Fruit fly (Drosophila melanogaster) whole organism, embryonic: Measurements from ENCODE around the gene cno.

Source experiments
- Ada2b ChIP-seq: fragments of 200-800 bp; sonication (Bioruptor generic); IDR thresholded peaks from 2 replicates; pipeline ENCODE4 v1.3.6; 2022; ENCODE audit warnings: missing biosample characterization, missing genetic modification characterization
- Asciz ChIP-seq: fragments of 200-800 bp; sonication (Bioruptor generic); optimal IDR thresholded peaks from 2 replicates; lab custom pipeline; 2017; ENCODE audit warnings: missing biosample characterization, mild to moderate bottlenecking, missing genetic modification characterization, missing genetic modification reagents
- Atf3 ChIP-seq: fragments of 200-800 bp; sonication (Bioruptor generic); optimal IDR thresholded peaks from 3 replicates; lab custom pipeline; 2016; ENCODE audit warnings: missing biosample characterization, missing genetic modification characterization
- B-H2 ChIP-seq: fragments of 200-800 bp; sonication (Bioruptor generic); optimal IDR thresholded peaks from 2 replicates; lab custom pipeline; 2018; ENCODE audit warnings: missing biosample characterization, mild to moderate bottlenecking, missing genetic modification characterization
- BtbVII ChIP-seq: fragments of 200-800 bp; sonication (Bioruptor generic); optimal IDR thresholded peaks from 3 replicates; lab custom pipeline; 2017; ENCODE audit warnings: missing biosample characterization, mild to moderate bottlenecking, missing genetic modification characterization
- CG12299 ChIP-seq: fragments of 200-800 bp; sonication (Bioruptor generic); optimal IDR thresholded peaks from 2 replicates; lab custom pipeline; 2018; ENCODE audit warnings: missing biosample characterization, mild to moderate bottlenecking, missing genetic modification characterization
- CG12659 ChIP-seq: fragments of 200-800 bp; sonication (Bioruptor generic); optimal IDR thresholded peaks from 3 replicates; lab custom pipeline; 2017; ENCODE audit warnings: mild to moderate bottlenecking, missing biosample characterization, missing genetic modification reagents, missing genetic modification characterization
- CG14014 ChIP-seq: fragments of 200-800 bp; sonication (Bioruptor generic); IDR thresholded peaks from 2 replicates; pipeline ENCODE4 v1.3.6; 2022; ENCODE audit warnings: missing biosample characterization, missing genetic modification characterization
- CG16815 ChIP-seq: fragments of 200-800 bp; sonication (Bioruptor generic); optimal IDR thresholded peaks from 3 replicates; lab custom pipeline; 2017; ENCODE audit warnings: missing biosample characterization, mild to moderate bottlenecking, missing genetic modification characterization
- CG1792 ChIP-seq: fragments of 200-800 bp; sonication (Bioruptor generic); optimal IDR thresholded peaks from 2 replicates; lab custom pipeline; 2016; ENCODE audit warnings: missing biosample characterization, missing genetic modification characterization
- CG18011 ChIP-seq: fragments of 200-800 bp; sonication (Bioruptor generic); optimal IDR thresholded peaks from 2 replicates; lab custom pipeline; 2017; ENCODE audit warnings: missing biosample characterization, missing genetic modification characterization, mild to moderate bottlenecking, moderate library complexity, missing genotype
- CG6765 ChIP-seq: fragments of 200-800 bp; sonication (Bioruptor generic); optimal IDR thresholded peaks from 3 replicates; lab custom pipeline; 2017; ENCODE audit warnings: missing biosample characterization, mild to moderate bottlenecking, missing genetic modification characterization
- CG7745 ChIP-seq: fragments of 200-800 bp; sonication (Bioruptor generic); optimal IDR thresholded peaks from 2 replicates; lab custom pipeline; 2018; ENCODE audit warnings: missing biosample characterization, mild to moderate bottlenecking, missing genetic modification characterization, moderate library complexity
- CG8924 ChIP-seq: fragments of 200-800 bp; optimal IDR thresholded peaks from 3 replicates; lab custom pipeline; 2019; ENCODE audit warnings: missing biosample characterization, mild to moderate bottlenecking, missing genetic modification characterization, moderate library complexity
- CHES-1-like ChIP-seq: fragments of 200-800 bp; sonication (Bioruptor generic); optimal IDR thresholded peaks from 2 replicates; lab custom pipeline; 2016; ENCODE audit warnings: missing biosample characterization, missing genetic modification characterization
- Chrac-16 ChIP-seq: fragments of 200-800 bp; sonication (Bioruptor generic); optimal IDR thresholded peaks from 3 replicates; lab custom pipeline; 2016; ENCODE audit warnings: missing biosample characterization, missing genetic modification characterization
- CoRest ChIP-seq: fragments of 200-800 bp; sonication (Bioruptor generic); optimal IDR thresholded peaks from 3 replicates; lab custom pipeline; 2018; ENCODE audit warnings: missing biosample characterization, mild to moderate bottlenecking, missing genetic modification characterization, moderate library complexity
- Deaf1 ChIP-seq: fragments of 200-800 bp; optimal IDR thresholded peaks from 3 replicates; lab custom pipeline; 2019; ENCODE audit warnings: missing biosample characterization, mild to moderate bottlenecking, missing genetic modification characterization, moderate library complexity
- Drgx ChIP-seq: fragments of 200-800 bp; sonication (Bioruptor generic); IDR thresholded peaks from 2 replicates; pipeline ENCODE4 v1.3.6; 2022; ENCODE audit warnings: missing biosample characterization, missing genetic modification characterization
- H2.0 ChIP-seq: fragments of 200-800 bp; sonication (Bioruptor generic); IDR thresholded peaks from 2 replicates; pipeline ENCODE4 v1.3.6; 2022; ENCODE audit warnings: missing biosample characterization, missing genetic modification characterization
- HLH4C ChIP-seq: fragments of 200-800 bp; sonication (Bioruptor generic); IDR thresholded peaks from 3 replicates; pipeline ENCODE4 v1.3.6; 2022; ENCODE audit warnings: missing biosample characterization, missing genetic modification characterization; ENCODE audit not compliant: partially characterized antibody
- HLH54F ChIP-seq: fragments of 200-800 bp; sonication (Bioruptor generic); optimal IDR thresholded peaks from 3 replicates; lab custom pipeline; 2016; ENCODE audit warnings: missing biosample characterization, missing genetic modification characterization
- Hr3 ChIP-seq: fragments of 200-800 bp; sonication (Bioruptor generic); optimal IDR thresholded peaks from 3 replicates; lab custom pipeline; 2016; ENCODE audit warnings: missing biosample characterization, missing genetic modification characterization
- Lhr ChIP-seq: fragments of 200-800 bp; sonication (Bioruptor generic); optimal IDR thresholded peaks from 3 replicates; lab custom pipeline; 2017; ENCODE audit warnings: mild to moderate bottlenecking, missing biosample characterization, missing genetic modification reagents, missing genetic modification characterization
- MBD-R2 ChIP-seq: fragments of 200-800 bp; sonication (Bioruptor generic); IDR thresholded peaks from 2 replicates; pipeline ENCODE4 v1.3.6; 2022; ENCODE audit warnings: missing biosample characterization, missing genetic modification characterization
- Med ChIP-seq: fragments of 200-800 bp; sonication (Bioruptor generic); peaks from one replicate; lab custom pipeline; 2016; ENCODE audit warnings: missing biosample characterization, missing genetic modification characterization, mild to moderate bottlenecking, inconsistent platforms, moderate library complexity
- NC2β ChIP-seq: fragments of 200-800 bp; sonication (Bioruptor generic); optimal IDR thresholded peaks from 2 replicates; lab custom pipeline; 2016; ENCODE audit warnings: missing biosample characterization, missing genetic modification characterization
- Neu2 ChIP-seq: fragments of 200-800 bp; sonication (Bioruptor generic); optimal IDR thresholded peaks from 3 replicates; lab custom pipeline; 2016; ENCODE audit warnings: missing biosample characterization, missing genetic modification characterization, borderline replicate concordance
- NfI ChIP-seq: fragments of 200-800 bp; sonication (Bioruptor generic); optimal IDR thresholded peaks from 3 replicates; lab custom pipeline; 2018; ENCODE audit warnings: missing biosample characterization, mild to moderate bottlenecking, missing genetic modification characterization, moderate library complexity
- Pdp1 ChIP-seq, 2 experiments: fragments of 200-800 bp; sonication (Bioruptor generic); optimal IDR thresholded peaks; 3 replicates each; lab custom pipeline; 2016; ENCODE audit warnings: missing biosample characterization in 2 of 2, missing genetic modification characterization in 2 of 2, mild to moderate bottlenecking in 1 of 2, moderate library complexity in 1 of 2
- Sry-δ ChIP-seq: fragments of 200-800 bp; sonication (Bioruptor generic); optimal IDR thresholded peaks from 2 replicates; lab custom pipeline; 2016; ENCODE audit warnings: missing biosample characterization, missing genetic modification characterization
- Trl ChIP-seq, 3 experiments: fragments of >200 bp in 2 of 3; fragments of 200-800 bp in 1 of 3; sonication (Bioruptor generic) in 1 of 3; optimal IDR thresholded peaks; 2 replicates in 1 of 3; 3 replicates in 2 of 3; lab custom pipeline; 2016 to 2017; ENCODE audit warnings: missing biosample characterization in 1 of 3, missing genetic modification characterization in 1 of 3
- Xbp1 ChIP-seq: fragments of 200-800 bp; sonication (Bioruptor generic); optimal IDR thresholded peaks from 3 replicates; lab custom pipeline; 2016; ENCODE audit warnings: missing biosample characterization, mild to moderate bottlenecking, missing genetic modification characterization
- ap ChIP-seq: fragments of 200-800 bp; sonication (Bioruptor generic); IDR thresholded peaks from 2 replicates; pipeline ENCODE4 v1.3.6; 2022; ENCODE audit warnings: missing biosample characterization, missing genetic modification characterization
- ato ChIP-seq: fragments of 200-800 bp; sonication (Bioruptor generic); IDR thresholded peaks from 2 replicates; pipeline ENCODE4 v1.3.6; 2022; ENCODE audit warnings: missing biosample characterization, missing genetic modification characterization; ENCODE audit not compliant: partially characterized antibody
- caup ChIP-seq: fragments of 200-800 bp; sonication (Bioruptor generic); optimal IDR thresholded peaks from 3 replicates; lab custom pipeline; 2017; ENCODE audit warnings: missing biosample characterization, mild to moderate bottlenecking, missing genetic modification characterization, moderate library complexity; ENCODE audit not compliant: severe bottlenecking
- cg ChIP-seq: fragments of 200-800 bp; sonication (Bioruptor generic); optimal IDR thresholded peaks from 3 replicates; lab custom pipeline; 2019; ENCODE audit warnings: missing biosample characterization, mild to moderate bottlenecking, missing genetic modification characterization, moderate library complexity
- dysf ChIP-seq: fragments of 200-800 bp; sonication (Bioruptor generic); IDR thresholded peaks from 3 replicates; pipeline ENCODE4 v1.3.6; 2022; ENCODE audit warnings: missing biosample characterization, missing genetic modification characterization
- ems ChIP-seq: fragments of 200-800 bp; sonication (Bioruptor generic); optimal IDR thresholded peaks from 3 replicates; lab custom pipeline; 2016; ENCODE audit warnings: missing biosample characterization, missing genetic modification characterization
- hbn ChIP-seq: fragments of 200-800 bp; sonication (Bioruptor generic); IDR thresholded peaks from 2 replicates; pipeline ENCODE4 v1.3.6; 2022; ENCODE audit warnings: missing biosample characterization, missing genetic modification characterization; ENCODE audit not compliant: partially characterized antibody
- hkb ChIP-seq, 2 experiments: fragments of 200-800 bp in 1 of 2; fragments of >200 bp in 1 of 2; sonication (Bioruptor generic) in 1 of 2; IDR thresholded peaks in 1 of 2; optimal IDR thresholded peaks in 1 of 2; 2 replicates each; pipeline versions ENCODE4 v1.3.6 to Lab custom; 2017 to 2022; ENCODE audit warnings: missing biosample characterization in 1 of 2, missing genetic modification characterization in 1 of 2
- klu ChIP-seq: fragments of 200-800 bp; sonication (Bioruptor generic); IDR thresholded peaks from 2 replicates; pipeline ENCODE4 v1.3.6; 2022; ENCODE audit warnings: missing biosample characterization, missing genetic modification characterization
- lbe ChIP-seq: fragments of 200-800 bp; sonication (Bioruptor generic); optimal IDR thresholded peaks from 2 replicates; lab custom pipeline; 2016; ENCODE audit warnings: missing biosample characterization, mild to moderate bottlenecking, missing genetic modification characterization
- nmo ChIP-seq: fragments of 200-800 bp; sonication (Bioruptor generic); optimal IDR thresholded peaks from 2 replicates; lab custom pipeline; 2018; ENCODE audit warnings: missing biosample characterization, mild to moderate bottlenecking, missing genetic modification characterization, moderate library complexity
- schlank ChIP-seq: fragments of 200-800 bp; sonication (Bioruptor generic); optimal IDR thresholded peaks from 2 replicates; lab custom pipeline; 2018; ENCODE audit warnings: missing biosample characterization, mild to moderate bottlenecking, missing genetic modification characterization
- scrt ChIP-seq: fragments of 200-800 bp; sonication (Bioruptor generic); optimal IDR thresholded peaks from 2 replicates; lab custom pipeline; 2018; ENCODE audit warnings: missing biosample characterization, mild to moderate bottlenecking, missing genetic modification characterization, moderate library complexity
- zen ChIP-seq: fragments of 200-800 bp; sonication (Bioruptor generic); optimal IDR thresholded peaks from 3 replicates; lab custom pipeline; 2018; ENCODE audit warnings: missing biosample characterization, mild to moderate bottlenecking, missing genetic modification characterization, moderate library complexity
- zfh2 ChIP-seq: fragments of 200-800 bp; sonication (Bioruptor generic); optimal IDR thresholded peaks from 2 replicates; lab custom pipeline; 2016; ENCODE audit warnings: missing biosample characterization, missing genetic modification characterization

Gene cno

dm6 chr3R:5198302-5198701 lies 19.0 kb downstream of the cno start (continued):
- peak; percentile 56 for TF ChIP-seq CG8924 (tag; lab: Kevin White, UChicago)
- TF ChIP-seq H2.0 (GFP tag; lab: Robert Waterston, UW): 0 out of 2 replicates have a peak, but pooled peaks have one; percentile 27
- TF ChIP-seq caup: peak; percentile 68
- TF ChIP-seq BtbVII: peak; percentile 72
- no peak for TF ChIP-seq CG7745
- TF ChIP-seq CG16815 (GFP tag; lab: Kevin White, UChicago): peak; percentile 30
- peak; percentile 5 for TF ChIP-seq Hr3 (GFP tag; lab: Kevin White, UChicago)
- TF ChIP-seq NfI (GFP tag; lab: Kevin White, UChicago): peak; percentile 43
- TF ChIP-seq CG18011: peak; percentile 18
- TF ChIP-seq NC2β: peak; percentile 22
- peak; percentile 41; the same call in 1 of the 2 replicates for TF ChIP-seq klu (GFP tag; lab: Robert Waterston, UW)
- TF ChIP-seq MBD-R2 (GFP tag; lab: Robert Waterston, UW): peak; percentile 17; the same call in 1 of the 2 replicates
- no peak for TF ChIP-seq zen (tag; lab: Kevin White, UChicago)
- peak; percentile 42 for TF ChIP-seq ems
- TF ChIP-seq dysf (GFP tag; lab: Robert Waterston, UW): peak; percentile 80
- TF ChIP-seq Xbp1: peak; percentile 51
- no peak for TF ChIP-seq Neu2 (GFP tag; lab: Kevin White, UChicago)
- TF ChIP-seq Sry-δ (GFP tag; lab: Kevin White, UChicago): peak; percentile 12
- peak; percentile 48 for TF ChIP-seq CoRest (tag; lab: Kevin White, UChicago)
- TF ChIP-seq Med (GFP tag; lab: Kevin White, UChicago): peak; percentile 90
- no peak for TF ChIP-seq cg (GFP tag; lab: Kevin White, UChicago)
- TF ChIP-seq CG14014 (GFP tag; lab: Robert Waterston, UW): peak; percentile 53
- TF ChIP-seq schlank (tag; lab: Kevin White, UChicago): peak; percentile 59
- TF ChIP-seq CHES-1-like (GFP tag; lab: Kevin White, UChicago): peak; percentile 51
- TF ChIP-seq CG12299 (tag; lab: Kevin White, UChicago): peak; percentile 18
- TF ChIP-seq Trl (optimal IDR thresholded peaks at IDR 0.05; lab: Kevin White, UChicago): no peak
- peak; percentile 60 for TF ChIP-seq Trl (GFP tag; optimal IDR thresholded peaks at IDR 0.05; lab: Kevin White, UChicago)
- TF ChIP-seq lbe: no peak
- TF ChIP-seq CG12659: peak; percentile 62
- TF ChIP-seq zfh2 (GFP tag; lab: Kevin White, UChicago): peak; percentile 65
- TF ChIP-seq HLH54F (GFP tag; lab: Kevin White, UChicago): peak; percentile 45
- TF ChIP-seq CG6765 (GFP tag; lab: Kevin White, UChicago): peak; percentile 18
- TF ChIP-seq ap (GFP tag; lab: Robert Waterston, UW): 0 out of 2 replicates have a peak, but pooled peaks have one; percentile 11
- TF ChIP-seq HLH4C: 0 out of 3 replicates have a peak, but pooled peaks have one; percentile 21
- TF ChIP-seq Pdp1 (GFP tag; optimal IDR thresholded peaks at IDR 0.05; lab: Kevin White, UChicago): peak in 1 of 2 experiments; percentile 45
- TF ChIP-seq Lhr (GFP tag; lab: Kevin White, UChicago): no peak
- peak; percentile 26 for TF ChIP-seq B-H2
- peak; percentile 31 for TF ChIP-seq nmo (GFP tag; lab: Kevin White, UChicago)
- peak; percentile 55 for TF ChIP-seq scrt
- peak; percentile 48; the same call in 1 of the 2 replicates for TF ChIP-seq Drgx
- peak; percentile 96 for TF ChIP-seq Deaf1 (tag; lab: Kevin White, UChicago)
- no peak for TF ChIP-seq Atf3 (GFP tag; lab: Kevin White, UChicago)
- peak; percentile 12 for TF ChIP-seq CG1792 (GFP tag; lab: Kevin White, UChicago)
- no peak for TF ChIP-seq ato (GFP tag; lab: Robert Waterston, UW)
- TF ChIP-seq hkb (optimal IDR thresholded peaks at IDR 0.05; lab: Kevin White, UChicago): no peak
- peak; percentile 63 for TF ChIP-seq hkb (GFP tag; IDR thresholded peaks at IDR 0.05; lab: Robert Waterston, UW)
- no peak for TF ChIP-seq Asciz (GFP tag; lab: Kevin White, UChicago)
- peak; percentile 16 for TF ChIP-seq Chrac-16 (GFP tag; lab: Kevin White, UChicago)
- no peak for TF ChIP-seq hbn
- peak; percentile 62; the same call in 1 of the 2 replicates for TF ChIP-seq Ada2b (GFP tag; lab: Robert Waterston, UW)
